Worm (Caenorhabditis elegans) whole organism, L4 larva: ENCODE results near the gene F13A2.2.

ENCODE experiments used
- R02D3.7 ChIP-seq: fragments of 150-350 bp; sonication (generic microtip); optimal IDR thresholded peaks from 3 replicates; lab custom pipeline; 2014; ENCODE audit warnings: missing biosample characterization, missing genetic modification characterization
- ces-1 ChIP-seq: fragments of 150-350 bp; sonication (generic microtip); optimal IDR thresholded peaks from 4 replicates; lab custom pipeline; 2014; ENCODE audit warnings: missing biosample characterization, missing genetic modification reagents, missing genetic modification characterization
- lin-39 ChIP-seq: fragments of 150-350 bp; optimal IDR thresholded peaks from 2 replicates; lab custom pipeline; 2014; ENCODE audit warnings: missing biosample characterization, missing genetic modification reagents, missing genetic modification characterization
- nhr-48 ChIP-seq: sonication (generic microtip); optimal IDR thresholded peaks from 2 replicates; lab custom pipeline; 2016; ENCODE audit warnings: mild to moderate bottlenecking, missing genetic modification characterization, missing compliant biosample characterization
- php-3 ChIP-seq: fragments of 200-800 bp; sonication (Bioruptor generic); IDR thresholded peaks from 2 replicates; pipeline ENCODE4 v1.3.6; 2022; ENCODE audit warnings: missing genetic modification reagents, missing genetic modification characterization, missing compliant biosample characterization

DNA sequence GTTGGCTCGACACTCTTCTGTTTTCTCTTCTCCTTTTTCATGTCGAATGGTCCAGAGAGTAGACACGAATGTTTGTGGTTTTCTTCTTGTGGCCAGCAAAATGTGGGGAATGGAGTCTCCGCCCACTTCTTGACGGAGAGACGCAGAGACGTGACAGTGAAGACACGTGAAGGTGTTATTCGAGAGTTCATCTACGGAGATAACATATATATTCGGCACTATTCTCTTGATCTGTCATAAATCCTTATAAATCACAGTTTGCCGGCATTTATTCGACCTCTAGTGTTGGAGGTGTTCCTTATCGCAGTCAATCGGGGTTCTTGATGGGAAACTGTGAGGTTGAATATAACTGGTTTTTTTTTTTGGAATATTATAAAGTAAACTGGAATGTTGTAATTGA is 22.9 kb downstream of the F13A2.2 start, which contains the start of gene F32D1.3:
- TF ChIP-seq lin-39 (tag; lab: Kevin White, UChicago), result no peak
- TF ChIP-seq R02D3.7, result no peak
- no peak for TF ChIP-seq php-3
- TF ChIP-seq ces-1, result no peak
- no peak for TF ChIP-seq nhr-48
